Fruit fly (Drosophila melanogaster) Kc167 (cell line): ENCODE results near the gene eIF5B.

ENCODE experiments used
- Myc ChIP-seq: fragments of >200 bp; optimal IDR thresholded peaks from 2 replicates; lab custom pipeline; 2017; ENCODE audit warnings: missing external identifiers
- Sin3A ChIP-seq: fragments of >200 bp; optimal IDR thresholded peaks from 2 replicates; lab custom pipeline; 2018; ENCODE audit warnings: missing external identifiers
- h ChIP-seq: fragments of >200 bp; optimal IDR thresholded peaks from 3 replicates; lab custom pipeline; 2018; ENCODE audit warnings: missing external identifiers
- insv ChIP-seq: fragments of >200 bp; optimal IDR thresholded peaks from 3 replicates; lab custom pipeline; 2018; ENCODE audit warnings: missing external identifiers
- psq ChIP-seq: fragments of >200 bp; optimal IDR thresholded peaks from 2 replicates; lab custom pipeline; 2017; ENCODE audit warnings: missing external identifiers
- ttk ChIP-seq: sonication (Bioruptor generic); optimal IDR thresholded peaks from 2 replicates; lab custom pipeline; 2017; ENCODE audit warnings: missing external identifiers

Gene eIF5B

dm6 chr3L:3383965-3384595 lies 76.7 kb downstream of the eIF5B start:
- no peak for TF ChIP-seq Sin3A
- TF ChIP-seq insv (lab: Kevin White, UChicago) = no peak
- TF ChIP-seq ttk = no peak
- no peak for TF ChIP-seq h
- TF ChIP-seq Myc (lab: Kevin White, UChicago) = no peak
- no peak for TF ChIP-seq psq (lab: Kevin White, UChicago)

- no peak for TF ChIP-seq h
- TF ChIP-seq ttk = no peak
- TF ChIP-seq psq (lab: Kevin White, UChicago) = no peak
- TF ChIP-seq insv (lab: Kevin White, UChicago) = no peak
- no peak for TF ChIP-seq Sin3A
- TF ChIP-seq Myc (lab: Kevin White, UChicago) = no peak
These were observed 78.3 kb downstream of the eIF5B start for dm6 chr3L:3382489-3382879.

dm6 chr3L:3381869-3382488 lies 78.8 kb downstream of the eIF5B start:
- TF ChIP-seq h (no peak), Sin3A (no peak), insv (lab: Kevin White, UChicago) (no peak)

DNA sequence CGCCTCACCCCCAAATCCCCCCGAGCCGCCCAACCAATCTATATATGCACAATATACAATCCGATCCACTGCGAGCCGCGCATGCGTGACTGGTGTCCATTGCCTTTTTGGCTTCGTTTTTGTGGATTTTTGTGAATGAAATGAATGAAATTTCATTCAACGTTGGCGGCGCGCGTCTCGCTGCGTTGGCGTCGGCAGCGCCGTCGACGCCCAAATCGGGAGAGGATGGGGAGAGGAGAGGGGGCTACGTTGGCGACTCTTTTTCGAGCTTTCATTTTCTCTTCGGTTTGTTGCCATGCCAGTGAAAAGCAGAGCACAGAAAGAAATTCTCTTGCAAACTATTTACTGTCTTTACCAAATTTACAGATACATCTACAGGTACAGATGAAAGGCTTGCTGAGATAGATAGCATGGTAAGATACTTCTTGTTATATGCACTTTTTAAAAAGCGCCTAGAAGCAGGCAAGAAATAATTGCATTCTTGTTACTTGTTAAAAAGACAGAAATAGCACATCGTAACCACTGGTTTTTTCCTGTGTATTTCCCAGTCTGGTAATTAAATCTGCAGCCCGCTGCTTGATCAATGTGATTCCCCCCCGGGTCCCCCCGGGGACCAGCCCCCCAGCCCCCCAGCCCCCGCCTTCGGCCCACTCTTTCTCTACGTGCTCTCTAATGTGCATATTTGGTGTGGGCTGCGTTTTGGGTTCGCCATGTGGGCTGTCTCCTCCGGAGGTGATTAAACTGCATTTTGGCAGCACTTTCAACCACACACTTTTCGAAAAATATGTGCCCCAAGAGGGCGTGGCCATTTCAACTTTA lies 80.3 kb downstream of the eIF5B start:
- TF ChIP-seq Myc (lab: Kevin White, UChicago) = no peak
- TF ChIP-seq h = no peak
- no peak for TF ChIP-seq Sin3A
- TF ChIP-seq ttk = no peak
- TF ChIP-seq insv (lab: Kevin White, UChicago) = no peak
- TF ChIP-seq psq (lab: Kevin White, UChicago) = no peak
